Fruit fly (Drosophila melanogaster) whole organism, embryonic: Measurements from ENCODE around the gene Kah.

Experiments used
- Aef1 ChIP-seq: fragments of 200-800 bp; sonication (Bioruptor generic); IDR thresholded peaks from 3 replicates; pipeline ENCODE4 v1.3.6; 2022; ENCODE audit warnings: missing biosample characterization, missing genetic modification characterization
- B-H1 ChIP-seq: fragments of 200-800 bp; sonication (Bioruptor generic); IDR thresholded peaks from 3 replicates; pipeline ENCODE4 v1.3.6; 2022; ENCODE audit warnings: missing biosample characterization, missing genetic modification characterization
- B-H2 ChIP-seq: fragments of 200-800 bp; sonication (Bioruptor generic); optimal IDR thresholded peaks from 2 replicates; lab custom pipeline; 2018; ENCODE audit warnings: missing biosample characterization, mild to moderate bottlenecking, missing genetic modification characterization
- Blimp-1 ChIP-seq: fragments of 200-800 bp; sonication (Bioruptor generic); optimal IDR thresholded peaks from 3 replicates; lab custom pipeline; 2018; ENCODE audit warnings: missing biosample characterization, missing genetic modification characterization, mild to moderate bottlenecking, moderate library complexity, missing genetic modification reagents
- CG10147 ChIP-seq: fragments of 200-800 bp; sonication (Bioruptor generic); optimal IDR thresholded peaks from 2 replicates; lab custom pipeline; 2019; ENCODE audit warnings: missing biosample characterization, mild to moderate bottlenecking, missing genetic modification characterization, moderate library complexity
- CG11456 ChIP-seq: fragments of 200-800 bp; sonication (Bioruptor generic); IDR thresholded peaks from 3 replicates; pipeline ENCODE4 v1.3.6; 2022; ENCODE audit warnings: missing biosample characterization, missing genetic modification characterization
- CG11504 ChIP-seq: fragments of 200-800 bp; sonication (Bioruptor generic); optimal IDR thresholded peaks from 3 replicates; lab custom pipeline; 2019; ENCODE audit warnings: missing biosample characterization, mild to moderate bottlenecking, missing genetic modification characterization, moderate library complexity
- CG14667 ChIP-seq: fragments of 200-800 bp; sonication (Bioruptor generic); IDR thresholded peaks from 2 replicates; pipeline ENCODE4 v1.3.6; 2022; ENCODE audit warnings: missing biosample characterization, missing genetic modification characterization
- CG15514 ChIP-seq: fragments of 200-800 bp; sonication (Bioruptor generic); optimal IDR thresholded peaks from 3 replicates; lab custom pipeline; 2017; ENCODE audit warnings: missing biosample characterization, missing genetic modification characterization, mild to moderate bottlenecking, moderate library complexity, missing genetic modification reagents
- CG15601 ChIP-seq: fragments of 200-800 bp; sonication (Bioruptor generic); optimal IDR thresholded peaks from 3 replicates; lab custom pipeline; 2019; ENCODE audit warnings: missing biosample characterization, mild to moderate bottlenecking, missing genetic modification characterization, moderate library complexity
- CG18599 ChIP-seq: fragments of 200-800 bp; sonication (Bioruptor generic); optimal IDR thresholded peaks from 3 replicates; lab custom pipeline; 2017; ENCODE audit warnings: missing biosample characterization, missing genetic modification characterization, mild to moderate bottlenecking, moderate library complexity, missing genetic modification reagents
- CG18619 ChIP-seq: fragments of 200-800 bp; sonication (Bioruptor generic); optimal IDR thresholded peaks from 3 replicates; lab custom pipeline; 2017; ENCODE audit warnings: missing biosample characterization, mild to moderate bottlenecking, missing genetic modification characterization
- CG3065 ChIP-seq: fragments of 200-800 bp; sonication (Bioruptor generic); optimal IDR thresholded peaks from 2 replicates; lab custom pipeline; 2016; ENCODE audit warnings: missing biosample characterization, missing genetic modification characterization
- CG31441 ChIP-seq: fragments of 200-800 bp; sonication (Bioruptor generic); IDR thresholded peaks from 2 replicates; pipeline ENCODE4 v1.3.6; 2022; ENCODE audit warnings: missing biosample characterization, missing genetic modification characterization
- CG32532 ChIP-seq: fragments of 200-800 bp; sonication (Bioruptor generic); IDR thresholded peaks from 2 replicates; pipeline ENCODE4 v1.3.6; 2022; ENCODE audit warnings: missing biosample characterization, missing genetic modification characterization
- CG6854 ChIP-seq: fragments of 200-800 bp; sonication (Bioruptor generic); optimal IDR thresholded peaks from 3 replicates; lab custom pipeline; 2017; ENCODE audit warnings: missing biosample characterization, mild to moderate bottlenecking, missing genetic modification characterization
- CG7556 ChIP-seq: fragments of 200-800 bp; sonication (Bioruptor generic); optimal IDR thresholded peaks from 2 replicates; lab custom pipeline; 2017; ENCODE audit warnings: missing biosample characterization, mild to moderate bottlenecking, missing genetic modification characterization
- CG8089 ChIP-seq: fragments of 200-800 bp; sonication (Bioruptor generic); optimal IDR thresholded peaks from 3 replicates; lab custom pipeline; 2016; ENCODE audit warnings: missing biosample characterization, missing genetic modification characterization
- CG8359 ChIP-seq: fragments of 200-800 bp; sonication (Bioruptor generic); optimal IDR thresholded peaks from 2 replicates; lab custom pipeline; 2017; ENCODE audit warnings: missing biosample characterization, mild to moderate bottlenecking, missing genetic modification characterization, borderline replicate concordance
- CG8944 ChIP-seq: fragments of 200-800 bp; sonication (Bioruptor generic); optimal IDR thresholded peaks from 3 replicates; lab custom pipeline; 2016; ENCODE audit warnings: missing biosample characterization, missing genetic modification characterization
- CG9215 ChIP-seq: fragments of 200-800 bp; sonication (Bioruptor generic); IDR thresholded peaks from 2 replicates; pipeline ENCODE4 v1.3.6; 2022; ENCODE audit warnings: missing biosample characterization, missing genetic modification characterization
- CHES-1-like ChIP-seq: fragments of 200-800 bp; sonication (Bioruptor generic); optimal IDR thresholded peaks from 2 replicates; lab custom pipeline; 2016; ENCODE audit warnings: missing biosample characterization, missing genetic modification characterization
- Dek ChIP-seq: fragments of 200-800 bp; sonication (Bioruptor generic); optimal IDR thresholded peaks from 3 replicates; lab custom pipeline; 2019; ENCODE audit warnings: missing biosample characterization, mild to moderate bottlenecking, missing genetic modification characterization, moderate library complexity
- H2.0 ChIP-seq: fragments of 200-800 bp; sonication (Bioruptor generic); IDR thresholded peaks from 2 replicates; pipeline ENCODE4 v1.3.6; 2022; ENCODE audit warnings: missing biosample characterization, missing genetic modification characterization
- Hand ChIP-seq: fragments of 200-800 bp; sonication (Bioruptor generic); optimal IDR thresholded peaks from 2 replicates; lab custom pipeline; 2017; ENCODE audit warnings: mild to moderate bottlenecking, missing biosample characterization, missing genetic modification reagents, missing genetic modification characterization
- Hr3 ChIP-seq: fragments of 200-800 bp; sonication (Bioruptor generic); optimal IDR thresholded peaks from 3 replicates; lab custom pipeline; 2016; ENCODE audit warnings: missing biosample characterization, missing genetic modification characterization
- Lhr ChIP-seq: fragments of 200-800 bp; sonication (Bioruptor generic); optimal IDR thresholded peaks from 3 replicates; lab custom pipeline; 2017; ENCODE audit warnings: mild to moderate bottlenecking, missing biosample characterization, missing genetic modification reagents, missing genetic modification characterization
- Max ChIP-seq: fragments of 200-800 bp; sonication (Bioruptor generic); optimal IDR thresholded peaks from 2 replicates; lab custom pipeline; 2016; ENCODE audit warnings: missing biosample characterization, mild to moderate bottlenecking, missing genetic modification characterization
- Mes4 ChIP-seq: fragments of 200-800 bp; sonication (Bioruptor generic); optimal IDR thresholded peaks from 2 replicates; lab custom pipeline; 2016; ENCODE audit warnings: missing biosample characterization, missing genetic modification characterization
- Sox100B ChIP-seq: fragments of 200-800 bp; sonication (Bioruptor generic); optimal IDR thresholded peaks from 3 replicates; lab custom pipeline; 2018; ENCODE audit warnings: missing biosample characterization, mild to moderate bottlenecking, missing genetic modification characterization
- Sox102F ChIP-seq: fragments of 200-800 bp; sonication (Bioruptor generic); optimal IDR thresholded peaks from 2 replicates; lab custom pipeline; 2018; ENCODE audit warnings: missing biosample characterization, mild to moderate bottlenecking, missing genetic modification characterization, moderate library complexity
- Xbp1 ChIP-seq: fragments of 200-800 bp; sonication (Bioruptor generic); optimal IDR thresholded peaks from 3 replicates; lab custom pipeline; 2016; ENCODE audit warnings: missing biosample characterization, mild to moderate bottlenecking, missing genetic modification characterization
- Xrp1 ChIP-seq: fragments of 200-800 bp; sonication (Bioruptor generic); IDR thresholded peaks from 2 replicates; pipeline ENCODE4 v1.3.6; 2022; ENCODE audit warnings: missing biosample characterization, missing genetic modification characterization
- az2 ChIP-seq: fragments of 200-800 bp; sonication (Bioruptor generic); optimal IDR thresholded peaks from 3 replicates; lab custom pipeline; 2016; ENCODE audit warnings: missing biosample characterization, missing genetic modification characterization
- cato ChIP-seq: fragments of 200-800 bp; sonication (Bioruptor generic); optimal IDR thresholded peaks from 2 replicates; lab custom pipeline; 2016; ENCODE audit warnings: missing biosample characterization, missing genetic modification characterization, borderline replicate concordance
- crc ChIP-seq: fragments of 200-800 bp; sonication (Bioruptor generic); optimal IDR thresholded peaks from 2 replicates; lab custom pipeline; 2016; ENCODE audit warnings: missing biosample characterization, missing genetic modification characterization
- danr ChIP-seq: fragments of 200-800 bp; sonication (Bioruptor generic); IDR thresholded peaks from 2 replicates; pipeline ENCODE4 v1.3.6; 2022; ENCODE audit warnings: missing biosample characterization, missing genetic modification characterization
- dysf ChIP-seq: fragments of 200-800 bp; sonication (Bioruptor generic); IDR thresholded peaks from 3 replicates; pipeline ENCODE4 v1.3.6; 2022; ENCODE audit warnings: missing biosample characterization, missing genetic modification characterization
- fru ChIP-seq: fragments of >200 bp; optimal IDR thresholded peaks from 2 replicates; lab custom pipeline; 2017
- fu2 ChIP-seq: fragments of 200-800 bp; sonication (Bioruptor generic); optimal IDR thresholded peaks from 2 replicates; lab custom pipeline; 2016; ENCODE audit warnings: missing biosample characterization, missing genetic modification characterization
- gsb-n ChIP-seq: fragments of 200-800 bp; sonication (Bioruptor generic); optimal IDR thresholded peaks from 3 replicates; lab custom pipeline; 2018; ENCODE audit warnings: missing biosample characterization, mild to moderate bottlenecking, missing genetic modification characterization
- her ChIP-seq: fragments of 200-800 bp; sonication (Bioruptor generic); optimal IDR thresholded peaks from 2 replicates; lab custom pipeline; 2016; ENCODE audit warnings: missing biosample characterization, missing genetic modification characterization
- kah ChIP-seq: fragments of 200-800 bp; sonication (Bioruptor generic); optimal IDR thresholded peaks from 2 replicates; lab custom pipeline; 2018; ENCODE audit warnings: missing biosample characterization, mild to moderate bottlenecking, missing genetic modification characterization
- lab ChIP-seq: fragments of 200-800 bp; sonication (Bioruptor generic); optimal IDR thresholded peaks from 3 replicates; lab custom pipeline; 2017; ENCODE audit warnings: missing biosample characterization, missing genetic modification characterization, mild to moderate bottlenecking, moderate library complexity, missing genetic modification reagents
- nerfin-1 ChIP-seq: fragments of 200-800 bp; sonication (Bioruptor generic); optimal IDR thresholded peaks from 3 replicates; lab custom pipeline; 2019; ENCODE audit warnings: missing biosample characterization, mild to moderate bottlenecking, missing genetic modification characterization, moderate library complexity
- peb ChIP-seq: fragments of 200-800 bp; sonication (Bioruptor generic); IDR thresholded peaks from 2 replicates; pipeline ENCODE4 v1.3.6; 2022; ENCODE audit warnings: missing biosample characterization, missing genetic modification characterization
- pho ChIP-seq: fragments of 200-800 bp; sonication (Bioruptor generic); optimal IDR thresholded peaks from 2 replicates; lab custom pipeline; 2016; ENCODE audit warnings: missing biosample characterization, missing genetic modification characterization
- prd ChIP-seq, 3 experiments: fragments of >200 bp in 2 of 3; fragments of 200-800 bp in 1 of 3; sonication (Bioruptor generic) in 1 of 3; optimal IDR thresholded peaks in 2 of 3; IDR thresholded peaks in 1 of 3; 2 replicates in 2 of 3; 3 replicates in 1 of 3; pipeline versions ENCODE4 v1.3.6 to Lab custom; 2017 to 2022; ENCODE audit warnings: missing biosample characterization in 1 of 3, missing genetic modification characterization in 1 of 3
- slbo ChIP-seq: fragments of 200-800 bp; sonication (Bioruptor generic); IDR thresholded peaks from 2 replicates; pipeline ENCODE4 v1.3.6; 2022; ENCODE audit warnings: missing biosample characterization, missing genetic modification characterization
- tap ChIP-seq: fragments of 200-800 bp; optimal IDR thresholded peaks from 3 replicates; lab custom pipeline; 2019; ENCODE audit warnings: missing biosample characterization, mild to moderate bottlenecking, missing genetic modification characterization, moderate library complexity

Gene Kah

dm6 chr3L:554577-554976 lies 34.5 kb downstream of the Kah start (continued):
- 0 out of 2 replicates have a peak, but pooled peaks have one; percentile 25 for TF ChIP-seq danr (GFP tag; lab: Robert Waterston, UW)
- peak; percentile 6 for TF ChIP-seq tap (tag; lab: Kevin White, UChicago)
- TF ChIP-seq CG31441: peak; percentile 53
- peak; percentile 2 for TF ChIP-seq CG15514 (GFP tag; lab: Kevin White, UChicago)
- peak; percentile 51 for TF ChIP-seq Xbp1
- TF ChIP-seq B-H1: peak; percentile 36; the same call in 2 of the 3 replicates
- peak; percentile 26 for TF ChIP-seq CG18619 (GFP tag; lab: Kevin White, UChicago)
- peak; percentile 3 for TF ChIP-seq CG8944 (GFP tag; lab: Kevin White, UChicago)
- no peak for TF ChIP-seq Lhr (GFP tag; lab: Kevin White, UChicago)
- peak; percentile 37 for TF ChIP-seq Sox100B (GFP tag; lab: Kevin White, UChicago)
- TF ChIP-seq kah: peak; percentile 10
- peak; percentile 58 for TF ChIP-seq CG7556 (GFP tag; lab: Kevin White, UChicago)
- no peak for TF ChIP-seq CG14667 (GFP tag; lab: Robert Waterston, UW)
- TF ChIP-seq dysf (GFP tag; lab: Robert Waterston, UW): peak; percentile 76
- peak; percentile 43 for TF ChIP-seq CG10147 (GFP tag; lab: Kevin White, UChicago)
- TF ChIP-seq CG18599 (GFP tag; lab: Kevin White, UChicago): peak; percentile 72
- TF ChIP-seq pho (GFP tag; lab: Kevin White, UChicago): peak; percentile 18
- peak; percentile 11 for TF ChIP-seq CG8089 (GFP tag; lab: Kevin White, UChicago)
- TF ChIP-seq Hr3 (GFP tag; lab: Kevin White, UChicago): peak; percentile 8
- peak; percentile 74 for TF ChIP-seq CG32532 (GFP tag; lab: Robert Waterston, UW)
- peak; percentile 71 for TF ChIP-seq Xrp1
- peak; percentile 66 for TF ChIP-seq slbo (GFP tag; lab: Robert Waterston, UW)
- TF ChIP-seq Max: no peak
- peak; percentile 58 for TF ChIP-seq Sox102F (GFP tag; lab: Kevin White, UChicago)
- TF ChIP-seq CG8359 (GFP tag; lab: Kevin White, UChicago): no peak
- TF ChIP-seq lab (GFP tag; lab: Kevin White, UChicago): peak; percentile 77
- peak; percentile 21 for TF ChIP-seq CG6854 (GFP tag; lab: Kevin White, UChicago)
- TF ChIP-seq crc (GFP tag; lab: Kevin White, UChicago): peak; percentile 4
- peak; percentile 35 for TF ChIP-seq az2
- TF ChIP-seq prd (optimal IDR thresholded peaks at IDR 0.05; lab: Kevin White, UChicago): no peak
- peak; percentile 79 for TF ChIP-seq prd (GFP tag; IDR thresholded peaks at IDR 0.05; lab: Robert Waterston, UW)
- peak; percentile 6 for TF ChIP-seq cato (GFP tag; lab: Kevin White, UChicago)
- TF ChIP-seq H2.0: peak; percentile 30; the same call in 1 of the 2 replicates
- no peak for TF ChIP-seq B-H2 (GFP tag; lab: Kevin White, UChicago)
- peak; percentile 31 for TF ChIP-seq nerfin-1 (tag; lab: Kevin White, UChicago)
- peak; percentile 51 for TF ChIP-seq Blimp-1 (GFP tag; lab: Kevin White, UChicago)
- TF ChIP-seq CG15601 (tag; lab: Kevin White, UChicago): peak; percentile 27
- peak; percentile 62 for TF ChIP-seq Dek (tag; lab: Kevin White, UChicago)
- peak; percentile 42; the same call in 2 of the 3 replicates for TF ChIP-seq Aef1
- no peak for TF ChIP-seq her
- TF ChIP-seq CG11456: peak; percentile 73; the same call in 2 of the 3 replicates
- TF ChIP-seq CG11504: peak; percentile 72
- no peak for TF ChIP-seq gsb-n (tag; lab: Kevin White, UChicago)
- TF ChIP-seq fru (lab: Kevin White, UChicago): no peak
- TF ChIP-seq Mes4 (GFP tag; lab: Kevin White, UChicago): no peak
- TF ChIP-seq peb (GFP tag; lab: Robert Waterston, UW): no peak
- peak; percentile 13 for TF ChIP-seq CHES-1-like (GFP tag; lab: Kevin White, UChicago)
- peak; percentile 41; the same call in 1 of the 2 replicates for TF ChIP-seq CG9215 (GFP tag; lab: Robert Waterston, UW)
- TF ChIP-seq Hand (GFP tag; lab: Kevin White, UChicago): peak; percentile 61
- TF ChIP-seq CG3065: no peak
- TF ChIP-seq fu2 (GFP tag; lab: Kevin White, UChicago): no peak
